Worm (Caenorhabditis elegans): ENCODE data around the gene mek-1.

DNA sequence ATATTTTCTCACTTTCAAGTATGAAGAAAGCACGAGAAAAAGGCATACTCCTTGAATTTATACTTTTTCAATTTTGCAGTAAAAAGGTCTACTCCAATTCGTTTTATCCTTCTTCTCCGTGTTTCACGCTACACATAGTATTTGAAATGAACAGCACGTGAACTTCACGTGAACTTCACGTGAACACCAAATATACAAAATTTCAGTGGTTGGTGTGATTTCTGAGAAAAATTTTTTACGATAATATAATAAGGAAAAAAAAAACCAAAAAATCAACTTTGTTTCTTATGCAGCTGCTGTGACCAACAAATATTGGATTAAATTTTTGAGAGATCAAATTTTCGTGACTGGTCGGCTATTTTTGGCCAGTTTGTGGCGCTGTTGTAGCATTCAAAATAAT lies 32.6 kb upstream of the mek-1 start:
- TF ChIP-seq elt-3 (tag; optimal IDR thresholded peaks at IDR 0.05) (no peak), snpc-4 (tag; optimal IDR thresholded peaks at IDR 0.05) (no peak), nhr-12 (tag; optimal IDR thresholded peaks at IDR 0.05) (no peak)
